Worm (Caenorhabditis elegans) whole organism, L1 larva: ENCODE data around the gene T22F3.8.

Experiments used
- C04F5.9 ChIP-seq: sonication (generic microtip); optimal IDR thresholded peaks from 2 replicates; lab custom pipeline; 2016; ENCODE audit warnings: missing genetic modification characterization, missing compliant biosample characterization
- C16A3.4 ChIP-seq: fragments of 150-350 bp; optimal IDR thresholded peaks from 2 replicates; lab custom pipeline; 2014; ENCODE audit warnings: missing biosample characterization, missing genetic modification characterization
- C34B4.2 ChIP-seq: sonication (generic microtip); optimal IDR thresholded peaks from 2 replicates; lab custom pipeline; 2017; ENCODE audit warnings: mild to moderate bottlenecking, missing genetic modification characterization, missing compliant biosample characterization
- F16B12.6 ChIP-seq: fragments of 150-350 bp; optimal IDR thresholded peaks from 2 replicates; lab custom pipeline; 2014; ENCODE audit warnings: missing biosample characterization, missing genetic modification characterization
- alr-1 ChIP-seq: fragments of 200-800 bp; sonication (Bioruptor generic); optimal IDR thresholded peaks from 2 replicates; lab custom pipeline; 2018; ENCODE audit warnings: borderline replicate concordance, mild to moderate bottlenecking, missing genetic modification characterization, missing compliant biosample characterization
- blmp-1 ChIP-seq: fragments of 150-350 bp; optimal IDR thresholded peaks from 2 replicates; lab custom pipeline; 2014; ENCODE audit warnings: missing biosample characterization, missing genetic modification characterization
- ceh-88 ChIP-seq: fragments of 200-800 bp; sonication (Bioruptor generic); IDR thresholded peaks from 2 replicates; pipeline ENCODE4 v1.3.6; 2022; ENCODE audit warnings: missing genetic modification characterization, missing compliant biosample characterization
- dpl-1 ChIP-seq, 3 experiments: fragments of 150-350 bp in 2 of 3; sonication (generic microtip) in 1 of 3; optimal IDR thresholded peaks; 2 replicates each; lab custom pipeline; 2014 to 2017; ENCODE audit warnings: missing biosample characterization in 3 of 3, missing genetic modification characterization in 3 of 3, missing genetic modification reagents in 3 of 3
- efl-1 ChIP-seq, 4 experiments: fragments of 150-350 bp; optimal IDR thresholded peaks in 3 of 4; peaks in 1 of 4; 1 replicate in 1 of 4; 2 replicates in 3 of 4; lab custom pipeline; 2014; ENCODE audit warnings: missing biosample characterization in 2 of 4, missing genetic modification characterization in 2 of 4, missing genetic modification reagents in 2 of 4
- elt-3 ChIP-seq, 6 experiments: fragments of 150-350 bp in 1 of 6; sonication (generic microtip); optimal IDR thresholded peaks; 2 replicates each; lab custom pipeline; 2017 to 2018; ENCODE audit warnings: missing biosample characterization in 6 of 6, missing genetic modification characterization in 6 of 6, inconsistent platforms in 1 of 6
- fkh-4 ChIP-seq: sonication (generic microtip); optimal IDR thresholded peaks from 2 replicates; lab custom pipeline; 2016; ENCODE audit warnings: missing compliant biosample characterization, missing genetic modification characterization, borderline replicate concordance
- fkh-8 ChIP-seq: sonication (generic microtip); optimal IDR thresholded peaks from 2 replicates; lab custom pipeline; 2016; ENCODE audit warnings: mild to moderate bottlenecking, missing genetic modification characterization, missing compliant biosample characterization
- irx-1 ChIP-seq: sonication (generic microtip); optimal IDR thresholded peaks from 2 replicates; lab custom pipeline; 2016; ENCODE audit warnings: missing genetic modification characterization, missing compliant biosample characterization
- isw-1 ChIP-seq: fragments of 200-800 bp; sonication (Bioruptor generic); IDR thresholded peaks from 2 replicates; pipeline ENCODE4 v1.3.6; 2022; ENCODE audit warnings: missing genetic modification characterization, missing compliant biosample characterization
- lin-13 ChIP-seq: fragments of 150-350 bp; optimal IDR thresholded peaks from 2 replicates; lab custom pipeline; 2014; ENCODE audit warnings: missing biosample characterization, missing genetic modification reagents, missing genetic modification characterization
- lin-14 ChIP-seq: fragments of 200-800 bp; sonication (Bioruptor generic); optimal IDR thresholded peaks from 2 replicates; lab custom pipeline; 2018; ENCODE audit warnings: mild to moderate bottlenecking, missing genetic modification characterization, moderate library complexity, missing compliant biosample characterization
- lin-15B ChIP-seq: fragments of 150-350 bp; sonication (generic microtip); optimal IDR thresholded peaks from 3 replicates; lab custom pipeline; 2014; ENCODE audit warnings: missing biosample characterization, missing genetic modification characterization
- lin-39 ChIP-seq: fragments of 150-350 bp; optimal IDR thresholded peaks from 2 replicates; lab custom pipeline; 2014; ENCODE audit warnings: missing biosample characterization, missing genetic modification reagents, missing genetic modification characterization
- lsy-2 ChIP-seq, 2 experiments: fragments of 150-350 bp; optimal IDR thresholded peaks; 2 replicates each; lab custom pipeline; 2014; ENCODE audit warnings: missing biosample characterization in 2 of 2, missing genetic modification characterization in 2 of 2
- mdl-1 ChIP-seq, 2 experiments: fragments of 150-350 bp; optimal IDR thresholded peaks; 2 replicates each; lab custom pipeline; 2014 to 2017; ENCODE audit warnings: missing biosample characterization in 2 of 2, missing genetic modification characterization in 2 of 2, inconsistent platforms in 1 of 2
- mef-2 ChIP-seq: fragments of 150-350 bp; optimal IDR thresholded peaks from 2 replicates; lab custom pipeline; 2014; ENCODE audit warnings: missing biosample characterization, missing genetic modification characterization
- mep-1 ChIP-seq: fragments of 150-350 bp; optimal IDR thresholded peaks from 2 replicates; lab custom pipeline; 2014; ENCODE audit warnings: missing biosample characterization, missing genetic modification characterization
- nhr-19 ChIP-seq: fragments of 200-800 bp; sonication (Bioruptor generic); conservative IDR thresholded peaks from 2 replicates; pipeline ENCODE4 v1.3.6; 2022; ENCODE audit warnings: missing genetic modification characterization, missing compliant biosample characterization
- nhr-20 ChIP-seq: sonication (generic microtip); optimal IDR thresholded peaks from 2 replicates; lab custom pipeline; 2016; ENCODE audit warnings: mild to moderate bottlenecking, missing genetic modification characterization, missing compliant biosample characterization
- nhr-28 ChIP-seq: fragments of 150-350 bp; optimal IDR thresholded peaks from 2 replicates; lab custom pipeline; 2014; ENCODE audit warnings: missing biosample characterization, missing genetic modification characterization
- nhr-84 ChIP-seq: sonication (generic microtip); optimal IDR thresholded peaks from 2 replicates; lab custom pipeline; 2017; ENCODE audit warnings: missing biosample characterization, missing genetic modification characterization
- nhr-85 ChIP-seq: sonication (generic microtip); peaks from one replicate; lab custom pipeline; 2016; ENCODE audit warnings: missing genetic modification characterization, inconsistent platforms, missing compliant biosample characterization
- pqm-1 ChIP-seq: sonication (generic microtip); optimal IDR thresholded peaks from 3 replicates; lab custom pipeline; 2017; ENCODE audit warnings: missing biosample characterization, missing genetic modification characterization
- rnt-1 ChIP-seq: sonication (generic microtip); optimal IDR thresholded peaks from 2 replicates; lab custom pipeline; 2016; ENCODE audit warnings: mild to moderate bottlenecking, missing genetic modification characterization, moderate library complexity, missing compliant biosample characterization
- snpc-4 ChIP-seq: fragments of 150-350 bp; optimal IDR thresholded peaks from 2 replicates; lab custom pipeline; 2014; ENCODE audit warnings: missing biosample characterization, missing genetic modification characterization
- sox-4 ChIP-seq: sonication (generic microtip); optimal IDR thresholded peaks from 2 replicates; lab custom pipeline; 2016; ENCODE audit warnings: missing genetic modification characterization, missing compliant biosample characterization
- tbx-2 ChIP-seq: sonication (generic microtip); optimal IDR thresholded peaks from 2 replicates; lab custom pipeline; 2016; ENCODE audit warnings: missing genetic modification characterization, missing compliant biosample characterization
- tlp-1 ChIP-seq: fragments of 150-350 bp; optimal IDR thresholded peaks from 2 replicates; lab custom pipeline; 2014; ENCODE audit warnings: missing biosample characterization, missing genetic modification characterization
- unc-130 ChIP-seq: fragments of 150-350 bp; optimal IDR thresholded peaks from 2 replicates; lab custom pipeline; 2017; ENCODE audit warnings: missing biosample characterization, missing genetic modification characterization, inconsistent platforms
- unc-30 ChIP-seq: sonication (generic microtip); optimal IDR thresholded peaks from 2 replicates; lab custom pipeline; 2017; ENCODE audit warnings: missing biosample characterization, missing genetic modification characterization
- unc-86 ChIP-seq: sonication (generic microtip); optimal IDR thresholded peaks from 2 replicates; lab custom pipeline; 2016; ENCODE audit warnings: missing genetic modification characterization, missing compliant biosample characterization
- xbp-1 ChIP-seq: sonication (generic microtip); optimal IDR thresholded peaks from 2 replicates; lab custom pipeline; 2016; ENCODE audit warnings: missing genetic modification characterization, missing compliant biosample characterization
- zip-4 ChIP-seq: fragments of 200-800 bp; sonication (Bioruptor generic); optimal IDR thresholded peaks from 2 replicates; lab custom pipeline; 2018; ENCODE audit warnings: mild to moderate bottlenecking, missing genetic modification characterization, moderate library complexity, missing compliant biosample characterization
- ztf-4 ChIP-seq: fragments of 150-350 bp; optimal IDR thresholded peaks from 2 replicates; lab custom pipeline; 2014; ENCODE audit warnings: missing biosample characterization, missing genetic modification characterization

T22F3.8 gene

ce11 chrV:3614397-3614796 lies 9.2 kb upstream of the T22F3.8 start, which contains the start of gene T22F3.11:
T22F3.11 (minus strand) TSS chrV:3614553.
- no peak for TF ChIP-seq nhr-19
- peak; percentile 78 for TF ChIP-seq blmp-1
- no peak for TF ChIP-seq efl-1 (optimal IDR thresholded peaks at IDR 0.05; lab: Kevin White, UChicago)
- peak in 1 of 2 experiments; percentile 61 for TF ChIP-seq efl-1 (GFP tag; optimal IDR thresholded peaks at IDR 0.05 in 1 of 2; lab: Kevin White, UChicago)

- TF ChIP-seq rnt-1 (tag; lab: Kevin White, UChicago): no peak
- TF ChIP-seq C04F5.9 (tag; lab: Kevin White, UChicago): no peak
- no peak for TF ChIP-seq efl-1 (optimal IDR thresholded peaks at IDR 0.05; lab: Kevin White, UChicago)
- TF ChIP-seq efl-1 (GFP tag; optimal IDR thresholded peaks at IDR 0.05 in 1 of 2; lab: Kevin White, UChicago): peak in 1 of 2 experiments; percentile 26
- TF ChIP-seq mep-1 (tag; lab: Kevin White, UChicago): no peak
These were observed 7.8 kb upstream of the T22F3.8 start for ce11 chrV:3613042-3613441.

- TF ChIP-seq C34B4.2 (tag; lab: Kevin White, UChicago) (no peak), nhr-84 (tag; lab: Kevin White, UChicago) (no peak), fkh-8 (no peak), F16B12.6 (no peak), lin-39 (tag; lab: Kevin White, UChicago) (no peak), snpc-4 (tag; lab: Kevin White, UChicago) (no peak), ztf-4 (tag; lab: Kevin White, UChicago) (no peak), lin-15B (tag; lab: Kevin White, UChicago) (no peak), nhr-85 (tag; lab: Kevin White, UChicago) (no peak), isw-1 (GFP tag; lab: Robert Waterston, UW) (no peak), alr-1 (tag; lab: Kevin White, UChicago) (no peak), fkh-4 (tag; lab: Kevin White, UChicago) (no peak), tlp-1 (tag; lab: Kevin White, UChicago) (no peak), nhr-28 (tag; lab: Kevin White, UChicago) (no peak), zip-4 (no peak), irx-1 (tag; lab: Kevin White, UChicago) (no peak), mef-2 (tag; lab: Kevin White, UChicago) (no peak)
These were observed 6.4 kb upstream of the T22F3.8 start, which contains the start of gene T22F3.10 for ce11 chrV:3611654-3612053. T22F3.10 (minus strand) TSS chrV:3611754.

- TF ChIP-seq lin-13 (GFP tag; lab: Kevin White, UChicago): no peak
- no peak for TF ChIP-seq pqm-1
- peak in 5 of 6 experiments; percentile 36 to 99 (median 89) for TF ChIP-seq elt-3 (tag; optimal IDR thresholded peaks at IDR 0.05; lab: Kevin White, UChicago)
- peak; percentile 40 for TF ChIP-seq C16A3.4 (tag; lab: Kevin White, UChicago)
- peak; percentile 77 for TF ChIP-seq nhr-20 (tag; lab: Kevin White, UChicago)
- TF ChIP-seq unc-30 (tag; lab: Kevin White, UChicago): no peak
- peak; percentile 84 for TF ChIP-seq blmp-1
- TF ChIP-seq mdl-1 (tag; optimal IDR thresholded peaks at IDR 0.05; lab: Kevin White, UChicago): peak in 1 of 2 experiments; percentile 76
- TF ChIP-seq unc-130: peak; percentile 87
- peak; percentile 61 for TF ChIP-seq nhr-85 (tag; lab: Kevin White, UChicago)
- peak in 1 of 3 experiments; percentile 15 for TF ChIP-seq dpl-1 (GFP tag; optimal IDR thresholded peaks at IDR 0.05; lab: Kevin White, UChicago)
- TF ChIP-seq lsy-2 (tag; optimal IDR thresholded peaks at IDR 0.05; lab: Kevin White, UChicago): peak in 1 of 2 experiments; percentile 49
- no peak for TF ChIP-seq ceh-88 (GFP tag; lab: Robert Waterston, UW)
- TF ChIP-seq zip-4: no peak
- no peak for TF ChIP-seq xbp-1 (tag; lab: Kevin White, UChicago)
- peak; percentile 2 for TF ChIP-seq tbx-2 (tag; lab: Kevin White, UChicago)
- no peak for TF ChIP-seq sox-4 (tag; lab: Kevin White, UChicago)
- no peak for TF ChIP-seq unc-86 (tag; lab: Kevin White, UChicago)
- TF ChIP-seq lin-14 (GFP tag; lab: Kevin White, UChicago): peak; percentile 56
These were observed 5.5 kb upstream of the T22F3.8 start for ce11 chrV:3610709-3611108.
